Worm (Caenorhabditis elegans): ENCODE results near the gene valv-1.

The valv-1 gene

DNA sequence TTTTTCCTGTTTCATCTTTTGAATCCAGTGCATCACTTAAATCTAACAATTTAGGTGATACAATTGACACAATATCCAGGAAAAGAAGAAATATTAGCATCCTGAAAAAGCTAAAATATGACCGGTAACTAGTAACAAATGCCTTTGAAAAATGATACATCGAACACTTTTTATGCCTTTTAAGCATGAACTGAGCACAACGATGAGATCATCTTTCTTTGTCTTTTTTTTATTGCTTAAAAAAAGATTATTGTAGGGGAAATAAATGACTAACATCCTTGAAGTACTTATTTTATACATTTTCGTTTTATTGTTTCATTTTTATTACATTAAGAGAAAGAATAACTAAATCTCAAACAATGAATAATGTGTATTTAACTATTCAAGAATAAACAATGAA is 20.7 kb upstream of the valv-1 start, which contains the start of gene F13B6.3:
Gene F13B6.3 (minus strand): TSS at position 101 of the 400 bp plus-strand sequence.
- no peak for TF ChIP-seq dao-5 (tag; optimal IDR thresholded peaks at IDR 0.05)
- no peak for TF ChIP-seq W03F9.2 (tag; optimal IDR thresholded peaks at IDR 0.05)
- TF ChIP-seq him-1 (tag; optimal IDR thresholded peaks at IDR 0.05) = no peak

DNA sequence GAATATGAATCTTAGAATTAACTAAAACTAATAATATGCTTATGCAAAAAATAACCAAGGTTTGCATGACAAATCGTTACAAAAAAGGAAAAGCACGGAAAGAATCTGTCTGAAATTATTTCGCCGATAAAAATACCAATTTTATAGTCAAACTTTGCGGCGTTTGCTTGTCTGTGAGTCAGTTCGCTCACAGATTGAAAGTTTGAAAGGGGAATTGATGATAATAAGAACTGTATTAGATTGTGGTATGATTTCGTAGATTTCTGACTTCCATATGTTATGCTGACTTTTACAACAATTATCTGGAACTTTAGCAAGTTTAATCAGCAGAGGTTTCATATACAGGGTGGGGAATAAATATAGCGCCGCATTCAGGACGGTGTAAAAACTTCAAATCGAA is 15.1 kb upstream of the valv-1 start, which contains the start of gene F13B6.2:
Gene F13B6.2 (minus strand): TSS at position 101 of the 400 bp plus-strand sequence.
- TF ChIP-seq dao-5 (tag; optimal IDR thresholded peaks at IDR 0.05) = no peak
- TF ChIP-seq W03F9.2 (tag; optimal IDR thresholded peaks at IDR 0.05) = no peak
- TF ChIP-seq him-1 (tag; optimal IDR thresholded peaks at IDR 0.05) = no peak

DNA sequence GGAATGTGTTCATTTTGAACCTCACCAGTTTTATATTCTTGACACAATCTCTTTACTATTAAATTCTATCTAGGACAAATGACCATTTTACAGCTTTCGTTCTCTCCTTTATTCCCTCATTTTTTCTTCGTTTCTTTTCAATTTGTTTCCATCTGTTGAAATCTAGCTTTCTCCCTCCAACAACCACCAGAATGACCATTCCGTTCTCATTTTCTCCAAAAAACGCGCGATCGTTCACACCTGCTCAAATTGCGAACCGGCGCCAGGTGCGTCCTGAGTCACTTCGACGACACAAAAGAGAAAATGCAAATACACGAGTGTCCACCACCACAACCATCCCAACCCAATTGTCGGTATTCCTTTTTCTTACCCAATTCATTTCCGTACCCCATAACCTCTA is 11.1 kb upstream of the valv-1 start, which contains the start of gene F13B6.1:
Gene F13B6.1 (plus strand): TSS at position 301 of the 400 bp plus-strand sequence.
- no peak for TF ChIP-seq him-1 (tag; optimal IDR thresholded peaks at IDR 0.05)
- no peak for TF ChIP-seq W03F9.2 (tag; optimal IDR thresholded peaks at IDR 0.05)
- TF ChIP-seq dao-5 (tag; optimal IDR thresholded peaks at IDR 0.05) = no peak

DNA sequence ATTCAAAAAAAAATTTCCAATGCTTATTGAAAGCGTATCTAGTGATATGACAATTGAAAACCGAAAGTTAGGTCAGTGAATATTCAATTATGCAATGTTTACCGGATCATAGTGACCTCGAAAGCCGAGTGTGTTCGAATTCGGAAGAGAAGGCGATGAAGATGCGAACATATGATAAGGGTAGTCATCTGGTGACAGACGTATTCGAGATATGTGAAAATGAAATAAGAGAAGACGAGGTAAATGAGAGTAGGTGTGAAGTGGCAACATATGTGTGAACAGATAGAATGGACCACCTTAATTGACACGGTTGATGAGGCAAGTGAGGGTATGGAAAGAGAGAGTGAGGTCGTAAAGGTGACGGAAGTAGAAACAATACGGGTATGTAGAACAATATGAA is 9.8 kb upstream of the valv-1 start:
- TF ChIP-seq dao-5 (tag; optimal IDR thresholded peaks at IDR 0.05) (no peak), him-1 (tag; optimal IDR thresholded peaks at IDR 0.05) (no peak), W03F9.2 (tag; optimal IDR thresholded peaks at IDR 0.05) (no peak)

DNA sequence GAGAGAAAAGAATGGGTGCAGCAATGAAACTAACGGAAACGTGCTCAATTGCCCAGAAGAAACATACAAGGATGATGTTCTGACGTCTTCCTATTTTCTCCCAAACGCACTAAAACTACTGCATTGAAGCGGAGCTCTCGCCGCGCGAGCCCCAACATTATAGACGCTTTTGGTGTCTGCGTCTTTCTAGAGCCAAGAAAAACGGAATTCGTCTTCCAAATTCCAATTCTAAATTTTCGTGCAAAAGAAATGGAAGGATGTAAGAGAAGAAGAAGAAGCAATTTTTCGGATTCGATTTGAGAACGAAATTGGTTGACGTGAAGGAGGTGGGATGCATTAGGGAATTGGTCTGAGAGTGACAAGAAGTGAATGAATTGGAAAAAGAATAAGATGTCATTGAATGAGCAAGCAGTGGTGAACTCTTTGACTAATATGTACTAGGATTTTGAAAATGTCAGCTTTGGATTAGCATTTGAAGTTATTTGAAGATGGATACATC is 8.6 kb upstream of the valv-1 start:
- TF ChIP-seq him-1 (tag; optimal IDR thresholded peaks at IDR 0.05) (no peak), W03F9.2 (tag; optimal IDR thresholded peaks at IDR 0.05) (no peak), dao-5 (tag; optimal IDR thresholded peaks at IDR 0.05) (no peak)

DNA sequence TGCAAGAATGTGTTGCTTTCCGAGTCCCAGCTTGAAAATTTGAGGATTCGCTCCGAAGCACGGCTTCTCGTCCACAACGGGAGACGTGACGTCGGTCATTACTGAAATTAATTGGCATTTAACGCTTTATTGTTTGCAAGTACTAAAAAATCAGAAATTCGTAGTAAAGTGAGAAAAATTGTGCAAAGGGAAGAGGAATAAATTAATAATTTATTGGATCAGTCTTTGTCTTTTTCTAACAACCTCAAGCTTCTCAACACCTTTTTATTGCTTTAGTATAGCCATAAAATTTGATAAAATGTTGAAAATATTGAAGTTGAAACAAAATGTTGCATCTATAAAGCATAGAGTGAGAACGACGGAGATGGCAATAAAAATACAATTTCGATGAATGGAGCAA is 6.2 kb upstream of the valv-1 start, which contains the start of gene tes-1:
Gene tes-1 (minus strand): TSS at position 101 of the 400 bp plus-strand sequence.
- TF ChIP-seq W03F9.2 (tag; optimal IDR thresholded peaks at IDR 0.05) (no peak), dao-5 (tag; optimal IDR thresholded peaks at IDR 0.05) (no peak)

DNA sequence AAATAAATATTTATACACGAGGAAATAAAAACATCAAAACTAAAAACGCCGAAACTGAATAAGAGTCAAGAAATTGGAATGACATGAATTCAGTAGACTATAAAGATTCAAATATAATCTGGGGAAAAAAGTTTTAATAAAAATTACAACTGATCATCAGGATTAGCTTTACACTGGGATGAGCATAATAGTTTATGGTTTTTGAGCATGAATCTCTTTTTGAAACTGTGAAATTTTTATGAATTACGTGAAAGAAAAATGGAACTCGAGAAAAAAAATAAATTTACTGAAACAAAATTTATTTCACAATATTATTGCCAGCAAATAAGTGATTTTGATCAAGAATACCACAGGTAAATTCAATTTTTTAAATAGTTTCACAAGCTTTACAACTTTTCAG is 2.4 kb upstream of the valv-1 start, which contains the start of gene B0496.2:
Gene B0496.2 (plus strand): TSS at position 301 of the 400 bp plus-strand sequence.
- no peak for TF ChIP-seq W03F9.2 (tag; optimal IDR thresholded peaks at IDR 0.05)
- TF ChIP-seq him-1 (tag; optimal IDR thresholded peaks at IDR 0.05) = no peak
- no peak for TF ChIP-seq dao-5 (tag; optimal IDR thresholded peaks at IDR 0.05)

DNA sequence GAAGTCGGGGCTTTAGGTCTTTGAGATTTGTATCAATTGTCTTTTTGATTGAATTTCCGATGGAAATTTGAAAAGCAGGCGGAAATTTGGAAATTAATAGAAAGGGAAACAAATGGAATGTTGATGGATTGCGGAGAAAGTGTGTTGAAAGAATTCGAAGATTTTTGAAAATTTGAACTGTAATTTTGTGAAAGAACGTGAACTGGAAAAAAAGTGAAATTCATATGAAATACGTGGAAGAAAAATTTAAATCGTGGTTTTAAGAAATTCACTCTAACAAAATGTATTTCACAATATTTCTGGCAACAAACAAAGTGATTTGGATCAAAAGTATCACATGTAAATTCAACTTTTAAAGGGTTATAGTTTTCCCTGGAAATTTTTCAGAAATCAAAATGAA is 859 bp upstream of the valv-1 start, which contains the start of gene B0496.1:
Gene B0496.1 (plus strand): TSS at position 301 of the 400 bp plus-strand sequence.
- TF ChIP-seq dao-5 (tag; optimal IDR thresholded peaks at IDR 0.05) (no peak), him-1 (tag; optimal IDR thresholded peaks at IDR 0.05) (no peak), W03F9.2 (tag; optimal IDR thresholded peaks at IDR 0.05) (no peak)

DNA sequence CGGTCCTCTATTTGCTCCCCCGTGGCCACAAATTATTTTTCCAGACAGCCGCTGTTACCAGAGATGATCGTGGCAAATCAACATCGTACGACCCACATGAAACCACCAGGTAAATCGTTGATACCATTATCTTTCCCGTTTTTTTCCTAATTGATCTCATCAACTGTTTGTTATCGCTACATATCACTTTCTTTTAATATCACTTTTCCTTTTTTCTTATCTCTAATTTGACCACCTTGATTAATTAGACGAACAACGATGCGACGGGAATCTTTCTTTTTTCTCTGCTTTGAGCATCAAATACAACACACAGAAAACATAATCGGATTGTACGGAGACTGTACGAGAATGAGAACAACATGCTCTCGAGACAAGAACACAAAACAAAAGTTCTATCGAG is 4.9 kb downstream of the valv-1 start:
- TF ChIP-seq W03F9.2 (tag; optimal IDR thresholded peaks at IDR 0.05) = no peak

DNA sequence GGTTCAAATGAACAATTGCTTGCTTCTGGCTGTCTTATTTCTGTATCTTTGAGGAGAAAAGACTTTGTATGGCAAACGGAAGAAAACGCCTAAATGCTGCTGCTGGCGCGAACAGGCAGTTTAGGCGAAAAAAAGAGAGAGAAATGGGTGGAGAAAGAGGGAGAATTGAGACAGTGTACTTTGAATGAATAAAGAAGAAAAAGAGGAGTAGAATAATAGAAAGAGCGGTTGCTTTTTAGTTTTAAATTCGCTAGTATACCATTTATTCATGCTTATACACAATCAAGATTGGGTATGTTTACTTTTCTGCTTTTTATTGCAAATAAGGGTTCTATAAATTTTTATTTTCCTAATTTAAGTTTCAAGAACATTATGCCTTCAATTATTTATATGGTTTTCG is 5.8 kb downstream of the valv-1 start:
- TF ChIP-seq dao-5 (tag; optimal IDR thresholded peaks at IDR 0.05) (no peak), W03F9.2 (tag; optimal IDR thresholded peaks at IDR 0.05) (no peak), him-1 (tag; optimal IDR thresholded peaks at IDR 0.05) (no peak)

DNA sequence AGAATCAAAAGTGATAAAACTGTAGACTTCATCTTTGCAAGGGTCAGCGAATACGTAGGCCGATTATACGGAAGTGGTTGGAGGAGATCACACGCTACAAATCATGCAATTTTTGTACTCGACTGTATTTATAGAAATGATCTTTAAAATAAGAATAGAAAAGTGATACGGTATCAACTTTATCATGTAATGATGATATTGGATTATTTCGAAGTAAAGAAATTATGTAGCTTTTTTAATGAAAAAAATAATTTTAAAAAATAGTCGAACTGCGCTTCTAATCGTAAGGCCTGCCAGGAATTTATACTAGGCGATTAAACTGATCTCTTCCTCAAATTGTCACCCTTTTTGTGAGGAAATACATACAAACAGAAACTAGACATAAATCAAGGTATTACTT is 11.3 kb downstream of the valv-1 start, which contains the start of gene B0496.11:
Gene B0496.11 (minus strand): TSS at position 101 of the 400 bp plus-strand sequence.
- TF ChIP-seq him-1 (tag; optimal IDR thresholded peaks at IDR 0.05) = no peak

DNA sequence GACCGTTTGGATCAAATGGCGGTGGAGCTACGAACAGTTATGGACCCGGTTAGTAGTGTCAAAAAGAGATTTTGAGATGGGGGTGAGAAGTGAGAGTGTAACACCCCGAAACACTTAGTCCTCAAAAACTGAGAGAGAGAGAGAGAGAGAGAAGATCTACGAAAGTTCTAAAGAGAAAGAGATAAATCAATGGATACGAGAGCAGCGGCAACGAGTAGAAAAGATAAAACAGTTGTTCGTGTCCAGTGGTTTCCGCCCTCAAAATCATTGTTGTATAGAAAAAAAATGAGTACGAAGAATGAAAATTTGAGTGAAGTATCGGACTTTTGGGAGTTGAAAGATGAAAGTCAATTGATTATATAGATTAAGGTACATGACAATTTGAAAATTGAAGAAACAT is 16.1 kb downstream of the valv-1 start:
- TF ChIP-seq him-1 (tag; optimal IDR thresholded peaks at IDR 0.05) (no peak), dao-5 (tag; optimal IDR thresholded peaks at IDR 0.05) (no peak), W03F9.2 (tag; optimal IDR thresholded peaks at IDR 0.05) (no peak)

DNA sequence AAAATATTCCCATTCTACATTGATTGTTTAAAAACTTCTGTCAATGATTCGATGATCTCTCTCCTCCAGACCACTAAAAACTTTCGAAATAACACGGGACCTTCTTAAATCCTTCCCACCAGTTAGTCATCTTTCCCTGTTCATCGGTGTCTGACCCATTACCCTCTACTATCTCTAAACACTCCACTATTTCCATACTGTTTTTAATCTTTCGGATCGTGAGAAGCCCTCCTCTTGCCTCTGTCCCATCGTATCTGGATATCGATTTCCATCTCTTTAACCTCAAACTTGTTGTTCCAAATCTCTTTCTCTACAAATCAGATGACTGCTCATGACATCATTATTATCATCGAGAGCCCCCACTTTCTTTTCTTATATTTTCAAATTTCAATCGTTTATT is 16.8 kb downstream of the valv-1 start:
- TF ChIP-seq W03F9.2 (tag; optimal IDR thresholded peaks at IDR 0.05) (no peak), dao-5 (tag; optimal IDR thresholded peaks at IDR 0.05) (no peak), him-1 (tag; optimal IDR thresholded peaks at IDR 0.05) (no peak)

DNA sequence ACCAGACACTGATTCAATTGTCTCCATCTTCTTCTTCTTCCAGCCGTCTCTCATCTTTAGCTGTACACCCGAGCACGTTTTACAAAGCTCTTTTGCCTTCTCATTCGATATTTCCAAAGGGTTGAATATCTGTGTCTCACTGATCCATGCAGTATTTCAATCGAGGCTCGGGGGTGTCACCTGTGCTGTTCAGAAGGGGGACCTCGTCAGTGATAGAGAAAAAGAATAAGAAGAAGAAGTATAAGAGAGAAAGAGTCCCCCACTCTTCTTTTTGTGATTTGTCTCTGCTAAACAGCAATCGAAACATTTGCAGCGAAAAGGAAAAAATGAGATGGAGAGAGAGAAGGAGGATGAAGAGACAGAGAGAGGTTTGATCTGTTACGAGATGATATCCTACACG is 19.1 kb downstream of the valv-1 start:
- TF ChIP-seq dao-5 (tag; optimal IDR thresholded peaks at IDR 0.05) (no peak), W03F9.2 (tag; optimal IDR thresholded peaks at IDR 0.05) (no peak), him-1 (tag; optimal IDR thresholded peaks at IDR 0.05) (no peak)

DNA sequence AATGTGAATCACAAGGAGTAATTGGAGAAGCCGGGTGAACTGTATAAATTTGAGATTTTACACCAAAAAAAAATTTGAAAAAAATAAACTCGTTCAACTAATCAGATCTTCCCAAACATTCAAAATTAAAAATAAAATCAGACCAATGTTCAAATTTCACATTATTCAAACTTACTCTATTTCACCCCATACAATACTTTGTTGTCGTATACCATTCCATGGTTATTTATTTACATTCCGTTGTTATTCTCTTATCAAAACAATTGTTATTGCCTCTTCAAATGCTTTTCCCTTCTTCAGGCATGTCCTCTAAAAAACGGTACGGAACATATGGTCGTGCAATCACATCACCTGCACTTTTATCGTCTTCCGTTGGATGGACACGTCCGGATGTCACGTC is 20.9 kb downstream of the valv-1 start, which contains the start of gene unc-82:
Gene unc-82 (plus strand): TSS at position 301 of the 400 bp plus-strand sequence.
- TF ChIP-seq dao-5 (tag; optimal IDR thresholded peaks at IDR 0.05) = no peak
- TF ChIP-seq W03F9.2 (tag; optimal IDR thresholded peaks at IDR 0.05) = no peak
- no peak for TF ChIP-seq him-1 (tag; optimal IDR thresholded peaks at IDR 0.05)

Measured in whole organism, L4/young adult.